Worm (Caenorhabditis elegans) whole organism, L2 larva: ENCODE data around the gene pals-32.

Experiments used
- F13H6.1 ChIP-seq: sonication (generic microtip); optimal IDR thresholded peaks from 2 replicates; lab custom pipeline; 2016; ENCODE audit warnings: missing genetic modification characterization, missing compliant biosample characterization
- Y55F3AM.14 ChIP-seq: fragments of 200-800 bp; sonication (Bioruptor generic); optimal IDR thresholded peaks from 2 replicates; lab custom pipeline; 2018; ENCODE audit warnings: mild to moderate bottlenecking, missing genetic modification characterization, missing compliant biosample characterization
- ZK546.5 ChIP-seq: sonication (generic microtip); optimal IDR thresholded peaks from 2 replicates; lab custom pipeline; 2017; ENCODE audit warnings: missing biosample characterization, missing genetic modification characterization
- alr-1 ChIP-seq: fragments of 150-350 bp; optimal IDR thresholded peaks from 2 replicates; lab custom pipeline; 2014; ENCODE audit warnings: missing biosample characterization, missing genetic modification characterization
- ama-1 ChIP-seq: fragments of 150-350 bp; optimal IDR thresholded peaks from 2 replicates; lab custom pipeline; 2018; ENCODE audit warnings: inconsistent platforms
- blmp-1 ChIP-seq: sonication (generic microtip); optimal IDR thresholded peaks from 2 replicates; lab custom pipeline; 2017; ENCODE audit warnings: missing genetic modification characterization, mild to moderate bottlenecking, missing compliant biosample characterization, antibody characterized with exemption, moderate library complexity; ENCODE audit not compliant: insufficient read depth
- ceh-16 ChIP-seq: fragments of 150-350 bp; optimal IDR thresholded peaks from 2 replicates; lab custom pipeline; 2014; ENCODE audit warnings: missing biosample characterization, missing genetic modification characterization
- ceh-82 ChIP-seq: fragments of 150-350 bp; optimal IDR thresholded peaks from 2 replicates; lab custom pipeline; 2014; ENCODE audit warnings: missing biosample characterization, missing genetic modification characterization
- crh-2 ChIP-seq: sonication (generic microtip); optimal IDR thresholded peaks from 2 replicates; lab custom pipeline; 2017; ENCODE audit warnings: missing biosample characterization, missing genetic modification characterization
- dmd-4 ChIP-seq: sonication (generic microtip); optimal IDR thresholded peaks from 2 replicates; lab custom pipeline; 2017; ENCODE audit warnings: missing biosample characterization, missing genetic modification characterization
- egl-27 ChIP-seq: sonication (generic microtip); optimal IDR thresholded peaks from 3 replicates; lab custom pipeline; 2017; ENCODE audit warnings: missing biosample characterization, missing genetic modification reagents, missing genetic modification characterization
- elt-1 ChIP-seq: fragments of 150-350 bp; optimal IDR thresholded peaks from 2 replicates; lab custom pipeline; 2014; ENCODE audit warnings: missing biosample characterization, missing genetic modification characterization
- elt-3 ChIP-seq: sonication (generic microtip); optimal IDR thresholded peaks from 2 replicates; lab custom pipeline; 2017; ENCODE audit warnings: missing biosample characterization, missing genetic modification characterization
- fos-1 ChIP-seq: fragments of 150-350 bp; optimal IDR thresholded peaks from 2 replicates; lab custom pipeline; 2014; ENCODE audit warnings: missing biosample characterization, missing genetic modification characterization
- lin-13 ChIP-seq: fragments of 150-350 bp; optimal IDR thresholded peaks from 2 replicates; lab custom pipeline; 2014; ENCODE audit warnings: missing biosample characterization, missing genetic modification reagents, missing genetic modification characterization
- lin-39 ChIP-seq: fragments of 150-350 bp; optimal IDR thresholded peaks from 2 replicates; lab custom pipeline; 2014; ENCODE audit warnings: missing biosample characterization, missing genetic modification reagents, missing genetic modification characterization
- lsy-2 ChIP-seq, 2 experiments: fragments of 150-350 bp in 1 of 2; sonication (generic microtip) in 1 of 2; optimal IDR thresholded peaks; 2 replicates each; lab custom pipeline; 2014 to 2017; ENCODE audit warnings: missing biosample characterization in 2 of 2, missing genetic modification characterization in 2 of 2
- mbf-1 ChIP-seq: sonication (generic microtip); optimal IDR thresholded peaks from 2 replicates; lab custom pipeline; 2017; ENCODE audit warnings: missing biosample characterization, missing genetic modification characterization
- mdl-1 ChIP-seq, 2 experiments: fragments of 150-350 bp in 1 of 2; sonication (generic microtip) in 1 of 2; optimal IDR thresholded peaks; 2 replicates each; lab custom pipeline; 2017; ENCODE audit warnings: missing biosample characterization in 2 of 2, missing genetic modification characterization in 2 of 2
- nhr-10 ChIP-seq: sonication (generic microtip); optimal IDR thresholded peaks from 2 replicates; lab custom pipeline; 2017; ENCODE audit warnings: missing biosample characterization, missing genetic modification characterization
- nhr-11 ChIP-seq: fragments of 150-350 bp; optimal IDR thresholded peaks from 2 replicates; lab custom pipeline; 2014; ENCODE audit warnings: missing biosample characterization, missing genetic modification characterization
- nhr-12 ChIP-seq: fragments of 150-350 bp; optimal IDR thresholded peaks from 2 replicates; lab custom pipeline; 2014; ENCODE audit warnings: missing biosample characterization, missing genetic modification characterization
- nhr-129 ChIP-seq: fragments of 150-350 bp; optimal IDR thresholded peaks from 2 replicates; lab custom pipeline; 2014; ENCODE audit warnings: missing biosample characterization, missing genetic modification characterization
- nhr-25 ChIP-seq: fragments of 150-350 bp; sonication (generic microtip); optimal IDR thresholded peaks from 3 replicates; lab custom pipeline; 2014; ENCODE audit warnings: missing biosample characterization, missing genetic modification characterization
- nhr-6 ChIP-seq: fragments of 150-350 bp; optimal IDR thresholded peaks from 2 replicates; lab custom pipeline; 2014; ENCODE audit warnings: missing biosample characterization, missing genetic modification characterization
- sem-4 ChIP-seq: fragments of 150-350 bp; optimal IDR thresholded peaks from 2 replicates; lab custom pipeline; 2014; ENCODE audit warnings: missing biosample characterization, missing genetic modification reagents, missing genetic modification characterization
- skn-1 ChIP-seq: sonication (generic microtip); optimal IDR thresholded peaks from 2 replicates; lab custom pipeline; 2017; ENCODE audit warnings: missing biosample characterization, missing genetic modification characterization
- sma-3 ChIP-seq: sonication (generic microtip); optimal IDR thresholded peaks from 2 replicates; lab custom pipeline; 2016; ENCODE audit warnings: missing genetic modification reagents, missing genetic modification characterization, missing compliant biosample characterization
- sma-9 ChIP-seq, 2 experiments: fragments of 150-350 bp in 1 of 2; sonication (generic microtip) in 1 of 2; optimal IDR thresholded peaks; 2 replicates each; lab custom pipeline; 2014 to 2016; ENCODE audit warnings: missing genetic modification characterization in 2 of 2, mild to moderate bottlenecking in 1 of 2, missing biosample characterization in 1 of 2, missing compliant biosample characterization in 1 of 2, missing genetic modification reagents in 1 of 2, moderate library complexity in 1 of 2
- snpc-4 ChIP-seq: fragments of 150-350 bp; optimal IDR thresholded peaks from 2 replicates; lab custom pipeline; 2014; ENCODE audit warnings: missing biosample characterization, missing genetic modification characterization
- unc-39 ChIP-seq: fragments of 150-350 bp; optimal IDR thresholded peaks from 2 replicates; lab custom pipeline; 2014; ENCODE audit warnings: missing biosample characterization, missing genetic modification characterization
- unc-55 ChIP-seq: fragments of 150-350 bp; sonication (generic microtip); optimal IDR thresholded peaks from 3 replicates; lab custom pipeline; 2014; ENCODE audit warnings: missing biosample characterization, missing genetic modification reagents, missing genetic modification characterization
- unc-62 ChIP-seq: fragments of 150-350 bp; optimal IDR thresholded peaks from 2 replicates; lab custom pipeline; 2014; ENCODE audit warnings: missing biosample characterization, missing genetic modification reagents, missing genetic modification characterization
- ztf-1 ChIP-seq: fragments of 200-800 bp; sonication (Bioruptor generic); conservative IDR thresholded peaks from 2 replicates; pipeline ENCODE4 v1.3.6; 2022; ENCODE audit warnings: missing genetic modification characterization, missing compliant biosample characterization
- ztf-11 ChIP-seq: sonication (generic microtip); optimal IDR thresholded peaks from 2 replicates; lab custom pipeline; 2017; ENCODE audit warnings: missing biosample characterization, missing genetic modification characterization
- ztf-4 ChIP-seq: fragments of 150-350 bp; optimal IDR thresholded peaks from 2 replicates; lab custom pipeline; 2014; ENCODE audit warnings: missing biosample characterization, missing genetic modification characterization

pals-32 gene

DNA sequence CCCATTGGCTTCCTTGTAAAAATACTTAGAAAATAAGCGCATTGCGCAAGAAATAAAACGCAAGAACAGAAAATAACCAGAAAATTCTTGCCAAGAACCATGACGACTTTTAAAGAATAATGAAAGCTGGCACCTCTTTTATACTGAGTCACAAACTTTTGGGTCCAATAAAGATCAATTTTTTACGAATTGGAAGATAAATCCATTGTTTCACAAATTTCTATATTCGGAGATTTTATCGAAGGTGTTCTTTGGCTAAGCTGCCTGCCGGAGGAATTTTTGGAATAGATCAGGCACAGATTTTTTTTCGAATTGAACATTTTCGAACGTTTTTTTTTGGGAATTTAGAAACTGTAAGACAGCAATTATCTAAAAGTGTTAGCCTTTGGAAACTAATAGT, 16.5 kb downstream of the pals-32 start, which contains the start of gene C31B8.9:
TSS of gene C31B8.9 (minus strand) at position 101 of the 400 bp plus-strand sequence.
- TF ChIP-seq lsy-2 (tag; optimal IDR thresholded peaks at IDR 0.05; lab: Kevin White, UChicago) (no peak), sem-4 (tag; lab: Kevin White, UChicago) (no peak), ceh-82 (tag; lab: Kevin White, UChicago) (no peak), sma-3 (GFP tag; lab: Kevin White, UChicago) (no peak), Y55F3AM.14 (GFP tag; lab: Kevin White, UChicago) (no peak), unc-55 (GFP tag; lab: Kevin White, UChicago) (no peak)

DNA sequence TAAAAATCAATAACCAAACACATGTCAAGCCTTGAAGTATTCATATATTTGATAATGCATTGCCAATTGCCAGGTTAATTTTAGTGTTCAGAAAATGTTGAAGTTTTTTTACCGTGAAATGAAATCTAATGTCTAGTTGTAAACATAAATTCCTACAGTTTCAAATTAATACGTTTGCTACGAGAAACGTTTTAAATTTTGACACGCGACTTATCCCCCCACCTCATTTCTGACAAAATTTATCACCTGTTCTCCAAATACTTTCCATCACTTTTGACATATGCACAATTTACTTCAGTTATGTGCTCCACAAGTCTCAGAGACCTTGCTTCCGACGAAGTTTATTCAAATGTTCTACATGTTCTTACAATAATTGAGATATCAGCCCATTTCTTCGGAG, 17.5 kb downstream of the pals-32 start, which contains the start of gene srh-146:
TSS of gene srh-146 (plus strand) at position 301 of the 400 bp plus-strand sequence.
- TF ChIP-seq fos-1 (tag; lab: Kevin White, UChicago) (no peak), lsy-2 (tag; optimal IDR thresholded peaks at IDR 0.05; lab: Kevin White, UChicago) (no peak), unc-62 (GFP tag; lab: Kevin White, UChicago) (no peak), sma-3 (GFP tag; lab: Kevin White, UChicago) (no peak), unc-39 (tag; lab: Kevin White, UChicago) (no peak), ZK546.5 (tag; lab: Kevin White, UChicago) (no peak), F13H6.1 (tag; lab: Kevin White, UChicago) (no peak), alr-1 (no peak), ceh-16 (no peak), elt-3 (no peak), nhr-129 (tag; lab: Kevin White, UChicago) (no peak), ztf-11 (tag; lab: Kevin White, UChicago) (no peak), ceh-82 (tag; lab: Kevin White, UChicago) (no peak)

DNA sequence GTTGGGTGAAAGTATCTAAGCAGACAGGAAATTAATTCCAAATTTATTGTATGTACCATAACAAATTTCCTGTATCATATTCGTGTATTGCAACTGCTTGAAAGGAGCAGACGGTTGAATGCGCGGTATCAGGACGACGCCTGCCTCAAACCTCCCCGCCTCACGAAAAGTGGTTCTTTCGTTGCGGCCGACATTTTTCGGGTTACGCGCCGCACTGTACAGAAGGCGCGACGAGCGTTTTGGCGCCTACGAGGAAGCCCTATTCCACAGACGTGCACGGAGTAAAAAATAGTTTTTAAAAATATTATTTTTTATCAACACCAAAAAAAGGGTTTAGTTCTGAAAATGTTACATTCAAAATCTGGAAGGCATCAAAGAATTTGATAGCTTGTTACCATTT, 23.7 kb downstream of the pals-32 start:
- TF ChIP-seq crh-2 (tag; lab: Kevin White, UChicago) = no peak
- no peak for TF ChIP-seq skn-1
- TF ChIP-seq Y55F3AM.14 (GFP tag; lab: Kevin White, UChicago) = no peak
- no peak for TF ChIP-seq mdl-1 (tag; optimal IDR thresholded peaks at IDR 0.05; lab: Kevin White, UChicago)
- TF ChIP-seq blmp-1 = no peak
- no peak for TF ChIP-seq elt-3
- TF ChIP-seq mbf-1 (tag; lab: Kevin White, UChicago) = no peak
- no peak for TF ChIP-seq sma-9 (GFP tag; optimal IDR thresholded peaks at IDR 0.05; lab: Kevin White, UChicago)
- TF ChIP-seq sma-9 (tag; optimal IDR thresholded peaks at IDR 0.05; lab: Kevin White, UChicago) = no peak
- no peak for TF ChIP-seq ceh-16
- TF ChIP-seq lin-39 (tag; lab: Kevin White, UChicago) = no peak
- no peak for TF ChIP-seq lin-13
- no peak for TF ChIP-seq elt-1 (tag; lab: Kevin White, UChicago)
- no peak for TF ChIP-seq egl-27 (tag; lab: Kevin White, UChicago)
- no peak for TF ChIP-seq nhr-12 (tag; lab: Kevin White, UChicago)

DNA sequence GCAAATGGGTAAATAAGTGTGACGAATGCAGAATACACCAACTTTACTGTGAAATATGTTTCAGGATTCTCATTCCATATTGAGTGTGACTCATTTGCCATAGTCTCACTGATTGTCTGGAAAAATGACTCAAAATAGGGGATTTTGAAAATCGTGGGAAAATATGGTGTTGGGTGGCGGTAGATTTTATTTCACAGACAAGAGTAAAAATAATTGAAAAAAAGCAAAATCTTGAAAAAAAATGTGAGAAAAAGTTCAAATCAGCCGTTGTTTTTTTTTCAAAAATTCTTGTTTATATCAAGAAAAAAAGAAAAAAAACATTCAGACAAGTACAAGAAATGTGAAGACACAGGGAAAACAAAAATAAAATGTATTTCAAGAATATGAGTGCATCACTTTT, 26.2 kb downstream of the pals-32 start, which contains the start of gene srh-38:
TSS of gene srh-38 (minus strand) at position 101 of the 400 bp plus-strand sequence.
- TF ChIP-seq sma-3 (GFP tag; lab: Kevin White, UChicago) = no peak
- TF ChIP-seq nhr-10 (tag; lab: Kevin White, UChicago) = no peak
- no peak for TF ChIP-seq ama-1 (lab: Kevin White, UChicago)
- TF ChIP-seq snpc-4 (tag; lab: Kevin White, UChicago) = no peak
- TF ChIP-seq ztf-1 = no peak
- TF ChIP-seq lin-39 (tag; lab: Kevin White, UChicago) = no peak
- TF ChIP-seq blmp-1 = no peak
- TF ChIP-seq nhr-6 (tag; lab: Kevin White, UChicago) = no peak
- no peak for TF ChIP-seq dmd-4 (tag; lab: Kevin White, UChicago)

DNA sequence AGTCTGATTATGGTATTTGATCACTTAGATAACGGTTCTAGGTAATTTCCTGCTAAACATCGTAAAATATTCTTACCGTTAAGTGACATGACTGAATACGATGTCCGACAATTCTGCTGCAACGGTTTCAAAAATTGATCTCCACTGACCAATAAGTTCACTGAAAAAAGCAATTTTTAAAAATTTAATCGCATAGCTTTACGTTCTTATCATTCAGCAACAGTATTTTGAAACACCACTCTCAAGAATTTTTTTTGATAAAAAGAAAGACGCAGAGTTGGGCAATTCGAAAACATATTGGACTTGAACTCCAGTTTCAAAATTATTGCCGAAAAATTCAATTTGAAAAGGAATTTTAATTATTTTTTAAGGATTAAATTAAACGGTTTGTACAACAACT, 31.1 kb downstream of the pals-32 start, which contains the start of gene C31B8.12:
TSS of gene C31B8.12 (minus strand) at position 101 of the 400 bp plus-strand sequence.
- TF ChIP-seq nhr-12 (tag; lab: Kevin White, UChicago) (no peak), fos-1 (tag; lab: Kevin White, UChicago) (no peak), F13H6.1 (tag; lab: Kevin White, UChicago) (no peak), lin-13 (no peak), ZK546.5 (tag; lab: Kevin White, UChicago) (no peak), alr-1 (no peak), sma-9 (GFP tag; optimal IDR thresholded peaks at IDR 0.05; lab: Kevin White, UChicago) (no peak), sma-9 (tag; optimal IDR thresholded peaks at IDR 0.05; lab: Kevin White, UChicago) (no peak), lin-39 (tag; lab: Kevin White, UChicago) (no peak), mbf-1 (tag; lab: Kevin White, UChicago) (no peak), nhr-11 (no peak), nhr-25 (tag; lab: Kevin White, UChicago) (no peak), ztf-4 (tag; lab: Kevin White, UChicago) (no peak), Y55F3AM.14 (GFP tag; lab: Kevin White, UChicago) (no peak)
- TF ChIP-seq, all 48 proteins: peak for 0
